Fruit fly (Drosophila melanogaster): ENCODE results near the gene CG11586.

CG11586 gene

dm6 chr3L:4242428-4242827 lies 19.8 kb downstream of the CG11586 start, which contains the start of gene pav:
TSS of gene pav (plus strand) at chr3L:4242734.
- no peak for TF ChIP-seq Dif (GFP tag; optimal IDR thresholded peaks at IDR 0.05; ENCODE audit: partially characterized antibody)
- peak; percentile 1 for TF ChIP-seq OdsH (GFP tag; optimal IDR thresholded peaks at IDR 0.05)

- TF ChIP-seq Abd-B (GFP tag; optimal IDR thresholded peaks at IDR 0.05) (no peak), h (GFP tag; optimal IDR thresholded peaks at IDR 0.05) (peak; percentile 93), br (GFP tag; optimal IDR thresholded peaks at IDR 0.05) (peak; percentile 94), usp (GFP tag; optimal IDR thresholded peaks at IDR 0.05) (peak; percentile 44), Myc (optimal IDR thresholded peaks at IDR 0.05) (peak; percentile 64), HLH106 (tag; optimal IDR thresholded peaks at IDR 0.05) (peak; percentile 95), sv (GFP tag; optimal IDR thresholded peaks at IDR 0.05) (peak; percentile 86), rgr (GFP tag; optimal IDR thresholded peaks at IDR 0.05) (peak; percentile 95), tai (GFP tag; optimal IDR thresholded peaks at IDR 0.05) (no peak), lola (GFP tag; optimal IDR thresholded peaks at IDR 0.05) (no peak), jim (GFP tag; optimal IDR thresholded peaks at IDR 0.05) (no peak), psq (GFP tag; optimal IDR thresholded peaks at IDR 0.05) (peak; percentile 86), fru (GFP tag; optimal IDR thresholded peaks at IDR 0.05) (peak; percentile 95), Mio (GFP tag; optimal IDR thresholded peaks at IDR 0.05) (peak; percentile 55), sage (GFP tag; optimal IDR thresholded peaks at IDR 0.05) (peak; percentile 50), CrebA (GFP tag; optimal IDR thresholded peaks at IDR 0.05; ENCODE audit: borderline replicate concordance) (no peak), Vsx2 (GFP tag; optimal IDR thresholded peaks at IDR 0.05; ENCODE audit: partially characterized antibody) (no peak), Dfd (GFP tag; optimal IDR thresholded peaks at IDR 0.05) (no peak), Rel (GFP tag; optimal IDR thresholded peaks at IDR 0.05) (peak; percentile 67), Rel (tag; optimal IDR thresholded peaks at IDR 0.05) (peak; percentile 77), foxo (GFP tag; optimal IDR thresholded peaks at IDR 0.05) (peak; percentile 64 to 92), brk (GFP tag; optimal IDR thresholded peaks at IDR 0.05) (peak; percentile 37), dsf (GFP tag; optimal IDR thresholded peaks at IDR 0.05; ENCODE audit: borderline replicate concordance) (peak; percentile 68), Jra (GFP tag; optimal IDR thresholded peaks at IDR 0.05) (peak; percentile 80), Hnf4 (GFP tag; optimal IDR thresholded peaks at IDR 0.05) (peak; percentile 82), dl (GFP tag; optimal IDR thresholded peaks at IDR 0.05; ENCODE audit: insufficient read depth in 1 of 2, partially characterized antibody in 2 of 2) (no peak), Sp1 (GFP tag; optimal IDR thresholded peaks at IDR 0.05) (peak; percentile 98), N (GFP tag; optimal IDR thresholded peaks at IDR 0.05) (peak; percentile 62), CG9705 (GFP tag; optimal IDR thresholded peaks at IDR 0.05) (peak; percentile 92), pan (optimal IDR thresholded peaks at IDR 0.05) (no peak), OdsH (GFP tag; optimal IDR thresholded peaks at IDR 0.05) (peak; percentile 93), dmrt93B (GFP tag; optimal IDR thresholded peaks at IDR 0.05) (peak; percentile 92), ey (GFP tag; optimal IDR thresholded peaks at IDR 0.05) (peak; percentile 93), Hr78 (GFP tag; optimal IDR thresholded peaks at IDR 0.05) (peak; percentile 30), woc (GFP tag; optimal IDR thresholded peaks at IDR 0.05) (peak; percentile 96), GATAd (GFP tag; optimal IDR thresholded peaks at IDR 0.05) (peak; percentile 36), Dif (GFP tag; optimal IDR thresholded peaks at IDR 0.05; ENCODE audit: partially characterized antibody) (no peak), Hr83 (GFP tag; optimal IDR thresholded peaks at IDR 0.05; ENCODE audit: poor library complexity, severe bottlenecking) (peak; percentile 17), CG32264 (GFP tag; optimal IDR thresholded peaks at IDR 0.05) (peak; percentile 88)
Observed at dm6 chr3L:4239442-4240322, 22.6 kb downstream of the CG11586 start, which contains the start of gene Sqor. TSS of gene Sqor (plus strand) at chr3L:4240173.

All from whole organism, wandering third instar larva.